Worm (Caenorhabditis elegans) whole organism, L4 larva: ENCODE results near the gene F19C6.5.

Experiments used
- F26F4.8 ChIP-seq: fragments of 200-800 bp; sonication (Bioruptor generic); conservative IDR thresholded peaks from 2 replicates; pipeline ENCODE4 v1.3.6; 2022; ENCODE audit warnings: missing genetic modification characterization, missing compliant biosample characterization
- T20F7.1 ChIP-seq: fragments of 200-800 bp; sonication (Bioruptor generic); optimal IDR thresholded peaks from 2 replicates; lab custom pipeline; 2018; ENCODE audit warnings: mild to moderate bottlenecking, missing genetic modification characterization, missing compliant biosample characterization
- aha-1 ChIP-seq: fragments of 150-350 bp; peaks from one replicate; lab custom pipeline; 2014; ENCODE audit warnings: missing biosample characterization, missing genetic modification characterization
- ceh-44 ChIP-seq: fragments of 200-800 bp; sonication (Bioruptor generic); IDR thresholded peaks from 2 replicates; pipeline ENCODE4 v1.3.6; 2022; ENCODE audit warnings: missing genetic modification reagents, missing genetic modification characterization, missing compliant biosample characterization
- ceh-62 ChIP-seq: sonication (generic microtip); optimal IDR thresholded peaks from 2 replicates; lab custom pipeline; 2017; ENCODE audit warnings: missing biosample characterization, missing genetic modification characterization
- ceh-82 ChIP-seq: sonication (generic microtip); optimal IDR thresholded peaks from 2 replicates; lab custom pipeline; 2017; ENCODE audit warnings: missing biosample characterization, missing genetic modification characterization
- ctbp-1 ChIP-seq: fragments of 200-800 bp; sonication (Bioruptor generic); IDR thresholded peaks from 2 replicates; pipeline ENCODE4 v1.3.6; 2022; ENCODE audit warnings: missing genetic modification reagents, missing genetic modification characterization, missing compliant biosample characterization
- daf-12 ChIP-seq: fragments of 150-350 bp; optimal IDR thresholded peaks from 2 replicates; lab custom pipeline; 2014; ENCODE audit warnings: missing biosample characterization, missing genetic modification reagents, missing genetic modification characterization
- daf-16 ChIP-seq, 3 experiments: sonication (generic microtip); optimal IDR thresholded peaks; 2 replicates each; lab custom pipeline; 2016 to 2017; ENCODE audit warnings: missing genetic modification characterization in 3 of 3, missing genetic modification reagents in 3 of 3, mild to moderate bottlenecking in 2 of 3, missing compliant biosample characterization in 2 of 3, missing biosample characterization in 1 of 3, moderate library complexity in 1 of 3
- dpl-1 ChIP-seq: fragments of 150-350 bp; optimal IDR thresholded peaks from 2 replicates; lab custom pipeline; 2014; ENCODE audit warnings: missing biosample characterization, missing genetic modification reagents, missing genetic modification characterization
- dve-1 ChIP-seq: sonication (generic microtip); optimal IDR thresholded peaks from 2 replicates; lab custom pipeline; 2017; ENCODE audit warnings: antibody characterized with exemption, mild to moderate bottlenecking, missing genetic modification characterization, missing compliant biosample characterization; ENCODE audit not compliant: insufficient read depth
- fkh-10 ChIP-seq: fragments of 150-350 bp; optimal IDR thresholded peaks from 2 replicates; lab custom pipeline; 2014; ENCODE audit warnings: missing biosample characterization, missing genetic modification reagents, missing genetic modification characterization
- gei-8 ChIP-seq: fragments of 200-800 bp; sonication (Bioruptor generic); optimal IDR thresholded peaks from 2 replicates; lab custom pipeline; 2018; ENCODE audit warnings: mild to moderate bottlenecking, missing genetic modification characterization, missing compliant biosample characterization
- hlh-11 ChIP-seq: fragments of 200-800 bp; sonication (Bioruptor generic); optimal IDR thresholded peaks from 2 replicates; lab custom pipeline; 2018; ENCODE audit warnings: mild to moderate bottlenecking, missing genetic modification characterization, missing compliant biosample characterization
- hlh-30 ChIP-seq: sonication (generic microtip); optimal IDR thresholded peaks from 2 replicates; lab custom pipeline; 2017; ENCODE audit warnings: antibody characterized with exemption, mild to moderate bottlenecking, missing genetic modification characterization, missing compliant biosample characterization; ENCODE audit not compliant: insufficient read depth
- lin-15B ChIP-seq: fragments of 150-350 bp; sonication (generic microtip); optimal IDR thresholded peaks from 3 replicates; lab custom pipeline; 2014; ENCODE audit warnings: missing biosample characterization, missing genetic modification characterization
- lin-38 ChIP-seq: fragments of 200-800 bp; sonication (Bioruptor generic); IDR thresholded peaks from 2 replicates; pipeline ENCODE4 v1.3.6; 2022; ENCODE audit warnings: missing genetic modification reagents, missing genetic modification characterization, missing compliant biosample characterization
- madf-5 ChIP-seq, 2 experiments: fragments of 200-800 bp; sonication (Bioruptor generic); IDR thresholded peaks; 2 replicates each; pipeline ENCODE4 v1.3.6; 2022; ENCODE audit warnings: missing compliant biosample characterization in 2 of 2, missing genetic modification characterization in 2 of 2
- mdl-1 ChIP-seq, 2 experiments: fragments of 150-350 bp in 1 of 2; sonication (generic microtip) in 1 of 2; optimal IDR thresholded peaks; 2 replicates each; lab custom pipeline; 2014 to 2017; ENCODE audit warnings: missing biosample characterization in 2 of 2, missing genetic modification characterization in 2 of 2
- mep-1 ChIP-seq: fragments of 150-350 bp; sonication (generic microtip); optimal IDR thresholded peaks from 3 replicates; lab custom pipeline; 2014; ENCODE audit warnings: missing biosample characterization, missing genetic modification characterization
- mes-2 ChIP-seq: sonication (generic microtip); optimal IDR thresholded peaks from 2 replicates; lab custom pipeline; 2016; ENCODE audit warnings: missing genotype, mild to moderate bottlenecking, missing genetic modification characterization, missing compliant biosample characterization; ENCODE audit not compliant: poor library complexity, severe bottlenecking
- mxl-3 ChIP-seq: fragments of 200-800 bp; sonication (Bioruptor generic); optimal IDR thresholded peaks from 2 replicates; lab custom pipeline; 2018; ENCODE audit warnings: mild to moderate bottlenecking, missing genetic modification characterization, missing compliant biosample characterization
- nhr-10 ChIP-seq: fragments of 150-350 bp; optimal IDR thresholded peaks from 2 replicates; lab custom pipeline; 2014; ENCODE audit warnings: missing biosample characterization, missing genetic modification characterization
- nhr-28 ChIP-seq: fragments of 150-350 bp; optimal IDR thresholded peaks from 2 replicates; lab custom pipeline; 2014; ENCODE audit warnings: missing biosample characterization, missing genetic modification characterization
- nhr-6 ChIP-seq: fragments of 150-350 bp; optimal IDR thresholded peaks from 2 replicates; lab custom pipeline; 2014; ENCODE audit warnings: missing biosample characterization, missing genetic modification characterization
- nhr-77 ChIP-seq: fragments of 150-350 bp; optimal IDR thresholded peaks from 2 replicates; lab custom pipeline; 2014; ENCODE audit warnings: missing biosample characterization, missing genetic modification characterization
- pha-4 ChIP-seq, 2 experiments: fragments of 150-350 bp in 1 of 2; fragments of 200-800 bp in 1 of 2; sonication (Bioruptor generic) in 1 of 2; IDR thresholded peaks in 1 of 2; optimal IDR thresholded peaks in 1 of 2; 2 replicates each; pipeline versions ENCODE4 v1.3.6 to Lab custom; 2014 to 2022; ENCODE audit warnings: missing genetic modification characterization in 2 of 2, missing genetic modification reagents in 2 of 2, missing biosample characterization in 1 of 2, missing compliant biosample characterization in 1 of 2
- pqm-1 ChIP-seq: sonication (generic microtip); optimal IDR thresholded peaks from 2 replicates; lab custom pipeline; 2017; ENCODE audit warnings: missing biosample characterization, missing genetic modification characterization
- saeg-2 ChIP-seq: fragments of 200-800 bp; sonication (Bioruptor generic); IDR thresholded peaks from 2 replicates; pipeline ENCODE4 v1.3.6; 2022; ENCODE audit warnings: missing genetic modification reagents, missing genetic modification characterization, missing compliant biosample characterization
- sdz-12 ChIP-seq: fragments of 200-800 bp; sonication (Bioruptor generic); optimal IDR thresholded peaks from 2 replicates; lab custom pipeline; 2018; ENCODE audit warnings: mild to moderate bottlenecking, missing genetic modification characterization, missing compliant biosample characterization
- tra-1 ChIP-seq: fragments of 200-800 bp; sonication (Bioruptor generic); IDR thresholded peaks from 2 replicates; pipeline ENCODE4 v1.3.6; 2022; ENCODE audit warnings: missing genetic modification reagents, missing genetic modification characterization, missing compliant biosample characterization
- unc-62 ChIP-seq, 3 experiments: fragments of 150-350 bp in 1 of 3; sonication (generic microtip); optimal IDR thresholded peaks in 2 of 3; peaks in 1 of 3; 1 replicate in 1 of 3; 2 replicates in 2 of 3; lab custom pipeline; 2014 to 2017; ENCODE audit warnings: missing biosample characterization in 3 of 3, missing genetic modification characterization in 3 of 3, missing genetic modification reagents in 3 of 3, missing genotype in 1 of 3
- zag-1 ChIP-seq: fragments of 150-350 bp; optimal IDR thresholded peaks from 2 replicates; lab custom pipeline; 2014; ENCODE audit warnings: missing biosample characterization, missing genetic modification characterization
- zfp-2 ChIP-seq: sonication (generic microtip); optimal IDR thresholded peaks from 2 replicates; lab custom pipeline; 2016; ENCODE audit warnings: mild to moderate bottlenecking, missing genetic modification characterization, missing compliant biosample characterization
- zfp-3 ChIP-seq: fragments of 200-800 bp; sonication (Bioruptor generic); conservative IDR thresholded peaks from 2 replicates; pipeline ENCODE4 v1.3.6; 2022; ENCODE audit warnings: missing genetic modification reagents, missing genetic modification characterization, missing compliant biosample characterization

The F19C6.5 gene

ce11 chrX:9948963-9949362 is 35.8 kb downstream of the F19C6.5 start, which contains the start of gene nas-37:
Gene nas-37, minus strand, starts transcription at chrX:9949063.
- TF ChIP-seq ceh-82 (tag; lab: Kevin White, UChicago) (no peak), F26F4.8 (GFP tag; lab: Robert Waterston, UW) (no peak), zfp-2 (tag; lab: Kevin White, UChicago) (no peak), unc-62 (GFP tag; optimal IDR thresholded peaks at IDR 0.05 in 1 of 2; lab: Kevin White, UChicago) (no peak), unc-62 (tag; optimal IDR thresholded peaks at IDR 0.05; lab: Kevin White, UChicago) (no peak), mxl-3 (GFP tag; lab: Kevin White, UChicago) (no peak), daf-12 (tag; lab: Kevin White, UChicago) (no peak), nhr-77 (no peak), mep-1 (tag; lab: Kevin White, UChicago) (no peak), T20F7.1 (GFP tag; lab: Kevin White, UChicago) (no peak), ctbp-1 (GFP tag; lab: Robert Waterston, UW) (no peak), aha-1 (tag; lab: Kevin White, UChicago) (no peak), lin-15B (tag; lab: Kevin White, UChicago) (no peak)
- TF ChIP-seq, all 104 proteins: peak for 0

ce11 chrX:9948528-9948927 is 36.2 kb downstream of the F19C6.5 start:
- TF ChIP-seq madf-5 (GFP tag; IDR thresholded peaks at IDR 0.05; lab: Robert Waterston, UW) (no peak), saeg-2 (GFP tag; lab: Robert Waterston, UW) (no peak), unc-62 (GFP tag; optimal IDR thresholded peaks at IDR 0.05 in 1 of 2; lab: Kevin White, UChicago) (peak in 1 of 2 experiments; percentile 96), unc-62 (tag; optimal IDR thresholded peaks at IDR 0.05; lab: Kevin White, UChicago) (no peak)

ce11 chrX:9941379-9941778 is 43.4 kb downstream of the F19C6.5 start:
- TF ChIP-seq mxl-3 (GFP tag; lab: Kevin White, UChicago) (peak; percentile 8), aha-1 (tag; lab: Kevin White, UChicago) (peak; percentile 85), lin-38 (GFP tag; lab: Robert Waterston, UW) (no peak), mes-2 (tag; lab: Kevin White, UChicago) (peak; percentile 13)
- TF ChIP-seq, all 104 proteins: peak for 3

- TF ChIP-seq gei-8 (GFP tag; lab: Kevin White, UChicago) (no peak), nhr-6 (tag; lab: Kevin White, UChicago) (peak; percentile 66), daf-16 (GFP tag; optimal IDR thresholded peaks at IDR 0.05; lab: Kevin White, UChicago) (no peak), daf-16 (tag; optimal IDR thresholded peaks at IDR 0.05; lab: Kevin White, UChicago) (peak; percentile 36), nhr-28 (tag; lab: Kevin White, UChicago) (no peak), pha-4 (GFP tag; IDR thresholded peaks at IDR 0.05; lab: Robert Waterston, UW) (no peak), pha-4 (tag; optimal IDR thresholded peaks at IDR 0.05; lab: Kevin White, UChicago) (peak; percentile 82), zfp-3 (GFP tag; lab: Robert Waterston, UW) (no peak)
These were observed 44.2 kb downstream of the F19C6.5 start for ce11 chrX:9940524-9940923.

- TF ChIP-seq pqm-1 (tag; lab: Kevin White, UChicago) (peak; percentile 9), dve-1 (peak; percentile 8), daf-16 (GFP tag; optimal IDR thresholded peaks at IDR 0.05; lab: Kevin White, UChicago) (no peak), daf-16 (tag; optimal IDR thresholded peaks at IDR 0.05; lab: Kevin White, UChicago) (peak; percentile 68), fkh-10 (GFP tag; lab: Kevin White, UChicago) (no peak), zfp-2 (tag; lab: Kevin White, UChicago) (no peak)
- TF ChIP-seq, all 104 proteins: peak for 3
These were observed 46.2 kb downstream of the F19C6.5 start, which contains the start of the genes C17G1.5 and C17G1.14 for ce11 chrX:9938537-9938936. Gene C17G1.5, plus strand, starts transcription at chrX:9938802. Gene C17G1.14, plus strand, starts transcription at chrX:9938813.

- peak; percentile 29 for TF ChIP-seq hlh-11 (tag; lab: Kevin White, UChicago)
- TF ChIP-seq mdl-1 (tag; optimal IDR thresholded peaks at IDR 0.05; lab: Kevin White, UChicago): no peak
- peak; percentile 11 for TF ChIP-seq hlh-30 (tag; lab: Kevin White, UChicago)
- no peak for TF ChIP-seq dpl-1 (GFP tag; lab: Kevin White, UChicago)
- TF ChIP-seq ceh-62: no peak
- no peak for TF ChIP-seq madf-5 (GFP tag; IDR thresholded peaks at IDR 0.05; lab: Robert Waterston, UW)
- no peak for TF ChIP-seq zag-1 (tag; lab: Kevin White, UChicago)
- no peak for TF ChIP-seq sdz-12
- no peak for TF ChIP-seq ceh-44
- TF ChIP-seq tra-1: no peak
- TF ChIP-seq nhr-10 (tag; lab: Kevin White, UChicago): no peak
These were observed 46.6 kb downstream of the F19C6.5 start for ce11 chrX:9938091-9938490.
